Worm (Caenorhabditis elegans) whole organism, dauer: ENCODE measurements around the gene ZK930.2.

Experiments
- unc-62 ChIP-seq: sonication (generic microtip); optimal IDR thresholded peaks from 2 replicates; lab custom pipeline; 2017; ENCODE audit warnings: missing biosample characterization, missing genetic modification reagents, missing genetic modification characterization

The ZK930.2 gene

ce11 chrII:11905023-11905422 lies 11.8 kb upstream of the ZK930.2 start:
- no peak for TF ChIP-seq unc-62 (GFP tag; lab: Kevin White, UChicago)

- no peak for TF ChIP-seq unc-62 (GFP tag; lab: Kevin White, UChicago)
These were observed 9.0 kb upstream of the ZK930.2 start for ce11 chrII:11902203-11902602.

- TF ChIP-seq unc-62 (GFP tag; lab: Kevin White, UChicago): no peak
These were observed 7.9 kb upstream of the ZK930.2 start, which contains the start of gene vab-23 for ce11 chrII:11901110-11901509. vab-23 (minus strand) TSS chrII:11901210.

ce11 chrII:11899761-11900160 lies 6.5 kb upstream of the ZK930.2 start:
- no peak for TF ChIP-seq unc-62 (GFP tag; lab: Kevin White, UChicago)

- no peak for TF ChIP-seq unc-62 (GFP tag; lab: Kevin White, UChicago)
These were observed 2.6 kb downstream of the ZK930.2 start for ce11 chrII:11890596-11890995.

ce11 chrII:11889420-11890075 lies 3.7 kb downstream of the ZK930.2 start:
- TF ChIP-seq unc-62 (GFP tag; lab: Kevin White, UChicago): no peak

ce11 chrII:11888150-11888549 lies 5.1 kb downstream of the ZK930.2 start:
- no peak for TF ChIP-seq unc-62 (GFP tag; lab: Kevin White, UChicago)

- no peak for TF ChIP-seq unc-62 (GFP tag; lab: Kevin White, UChicago)
These were observed 5.5 kb downstream of the ZK930.2 start for ce11 chrII:11887724-11888123.

ce11 chrII:11883648-11884047 lies 9.6 kb downstream of the ZK930.2 start, which contains the start of gene ZK930.6:
ZK930.6 (plus strand) TSS chrII:11883948.
- no peak for TF ChIP-seq unc-62 (GFP tag; lab: Kevin White, UChicago)

ce11 chrII:11880456-11881353 lies 12.5 kb downstream of the ZK930.2 start:
- TF ChIP-seq unc-62 (GFP tag; lab: Kevin White, UChicago): no peak

ce11 chrII:11879784-11880183 lies 13.4 kb downstream of the ZK930.2 start:
- TF ChIP-seq unc-62 (GFP tag; lab: Kevin White, UChicago): no peak

- TF ChIP-seq unc-62 (GFP tag; lab: Kevin White, UChicago): no peak
These were observed 18.5 kb downstream of the ZK930.2 start, which contains the start of the genes npp-3 and top-2 for ce11 chrII:11874674-11875198. npp-3 (minus strand) TSS chrII:11874788. top-2 (plus strand) TSS chrII:11875148.

ce11 chrII:11868893-11869292 lies 24.3 kb downstream of the ZK930.2 start:
- TF ChIP-seq unc-62 (GFP tag; lab: Kevin White, UChicago): no peak

ce11 chrII:11868234-11868633 lies 25.0 kb downstream of the ZK930.2 start, which contains the start of gene col-84:
col-84 (plus strand) TSS chrII:11868534.
- no peak for TF ChIP-seq unc-62 (GFP tag; lab: Kevin White, UChicago)

- TF ChIP-seq unc-62 (GFP tag; lab: Kevin White, UChicago): no peak
These were observed 27.6 kb downstream of the ZK930.2 start, which contains the start of gene K12D12.4 for ce11 chrII:11865644-11866043. K12D12.4 (minus strand) TSS chrII:11865744.

- no peak for TF ChIP-seq unc-62 (GFP tag; lab: Kevin White, UChicago)
These were observed 32.6 kb downstream of the ZK930.2 start, which contains the start of gene K12D12.5 for ce11 chrII:11860623-11861079. K12D12.5 (plus strand) TSS chrII:11861029.
